Worm (Caenorhabditis elegans) whole organism, L3 larva: ENCODE results near the gene spe-44.

Source experiments
- aly-2 ChIP-seq: fragments of 150-350 bp; optimal IDR thresholded peaks from 2 replicates; lab custom pipeline; 2014; ENCODE audit warnings: missing biosample characterization, missing genetic modification characterization
- egl-27 ChIP-seq: sonication (generic microtip); optimal IDR thresholded peaks from 4 replicates; lab custom pipeline; 2017; ENCODE audit warnings: missing biosample characterization, missing genetic modification reagents, missing genetic modification characterization
- fos-1 ChIP-seq: fragments of 150-350 bp; optimal IDR thresholded peaks from 2 replicates; lab custom pipeline; 2014; ENCODE audit warnings: missing biosample characterization, missing genetic modification characterization
- jun-1 ChIP-seq: fragments of 150-350 bp; optimal IDR thresholded peaks from 2 replicates; lab custom pipeline; 2014; ENCODE audit warnings: missing biosample characterization, missing genetic modification reagents, missing genetic modification characterization
- nhr-11 ChIP-seq: fragments of 150-350 bp; optimal IDR thresholded peaks from 2 replicates; lab custom pipeline; 2014; ENCODE audit warnings: missing biosample characterization, missing genetic modification characterization
- nhr-12 ChIP-seq: fragments of 150-350 bp; optimal IDR thresholded peaks from 2 replicates; lab custom pipeline; 2014; ENCODE audit warnings: missing biosample characterization, missing genetic modification characterization
- skn-1 ChIP-seq: fragments of 150-350 bp; optimal IDR thresholded peaks from 2 replicates; lab custom pipeline; 2014; ENCODE audit warnings: missing biosample characterization, missing genetic modification characterization
- ztf-11 ChIP-seq: fragments of 150-350 bp; optimal IDR thresholded peaks from 2 replicates; lab custom pipeline; 2014; ENCODE audit warnings: missing biosample characterization, missing genetic modification characterization

- no peak for TF ChIP-seq nhr-11 (tag; lab: Kevin White, UChicago)
- TF ChIP-seq nhr-12: no peak
- no peak for TF ChIP-seq egl-27
- TF ChIP-seq aly-2 (tag; lab: Kevin White, UChicago): no peak
- TF ChIP-seq ztf-11 (tag; lab: Kevin White, UChicago): no peak
- no peak for TF ChIP-seq jun-1
- no peak for TF ChIP-seq skn-1 (tag; lab: Kevin White, UChicago)
- TF ChIP-seq fos-1 (tag; lab: Kevin White, UChicago): no peak
These were observed 10.8 kb upstream of the spe-44 start for ce11 chrIV:12464822-12465221.
